Worm (Caenorhabditis elegans): ENCODE results near the gene rde-8.

DNA sequence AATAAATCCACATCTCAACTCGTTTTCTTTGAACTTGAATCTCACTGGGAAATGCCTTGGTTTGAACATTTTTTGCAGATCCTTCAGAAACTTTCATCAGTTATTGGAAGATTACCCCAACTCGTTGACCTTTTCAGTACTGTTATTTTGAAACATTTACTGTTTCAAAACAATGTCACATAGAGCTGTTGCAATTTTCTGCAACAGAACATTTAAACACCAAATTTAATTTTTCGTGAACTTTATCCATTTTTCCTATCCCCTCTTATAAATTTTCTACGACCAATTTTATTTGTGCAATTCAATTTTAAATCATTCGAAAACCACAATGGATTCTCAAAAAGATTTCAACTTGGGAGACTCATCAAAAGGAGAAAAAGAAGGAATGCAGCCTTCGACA is 4.8 kb upstream of the rde-8 start, which contains the start of gene ZC477.2:
- TF ChIP-seq W03F9.2 (tag; optimal IDR thresholded peaks at IDR 0.05) (no peak), him-1 (tag; optimal IDR thresholded peaks at IDR 0.05) (no peak), dao-5 (tag; optimal IDR thresholded peaks at IDR 0.05) (no peak)

Measured in whole organism, L4/young adult.